Fruit fly (Drosophila melanogaster) whole organism, pupa: Measurements from ENCODE around the gene CG5958.

Source experiments
- CG10348 ChIP-seq: fragments of 200-800 bp; sonication (Bioruptor generic); IDR thresholded peaks from 2 replicates; pipeline ENCODE4 v1.3.6; 2022; ENCODE audit warnings: missing biosample characterization, missing genetic modification characterization
- CG13204 ChIP-seq: fragments of 200-800 bp; sonication (Bioruptor generic); optimal IDR thresholded peaks from 2 replicates; lab custom pipeline; 2018; ENCODE audit warnings: missing biosample characterization, mild to moderate bottlenecking, missing genetic modification characterization, moderate library complexity
- CG15710 ChIP-seq: fragments of 200-800 bp; sonication (Bioruptor generic); optimal IDR thresholded peaks from 2 replicates; lab custom pipeline; 2018; ENCODE audit warnings: missing biosample characterization, mild to moderate bottlenecking, missing genetic modification characterization, moderate library complexity
- CG17806 ChIP-seq: fragments of 200-800 bp; sonication (Bioruptor generic); optimal IDR thresholded peaks from 2 replicates; lab custom pipeline; 2018; ENCODE audit warnings: missing biosample characterization, mild to moderate bottlenecking, missing genetic modification characterization, moderate library complexity
- D1 ChIP-seq: fragments of 200-800 bp; sonication (Bioruptor generic); optimal IDR thresholded peaks from 2 replicates; lab custom pipeline; 2018; ENCODE audit warnings: missing biosample characterization, mild to moderate bottlenecking, missing genetic modification characterization, moderate library complexity
- Pif1A ChIP-seq: fragments of 200-800 bp; sonication (Bioruptor generic); optimal IDR thresholded peaks from 3 replicates; lab custom pipeline; 2016; ENCODE audit warnings: missing biosample characterization, missing genetic modification characterization
- Pif1B ChIP-seq: fragments of 200-800 bp; sonication (Bioruptor generic); optimal IDR thresholded peaks from 3 replicates; lab custom pipeline; 2016; ENCODE audit warnings: missing biosample characterization, missing genetic modification characterization
- gl ChIP-seq: fragments of 200-800 bp; sonication (Bioruptor generic); optimal IDR thresholded peaks from 2 replicates; lab custom pipeline; 2018; ENCODE audit warnings: missing biosample characterization, mild to moderate bottlenecking, missing genetic modification characterization

- TF ChIP-seq Pif1B (GFP tag; lab: Kevin White, UChicago) (peak; percentile 53), CG15710 (tag; lab: Kevin White, UChicago) (peak; percentile 41), gl (tag; lab: Kevin White, UChicago) (no peak), CG17806 (tag; lab: Kevin White, UChicago) (peak; percentile 59), CG10348 (GFP tag; lab: Robert Waterston, UW) (no peak), CG13204 (GFP tag; lab: Kevin White, UChicago) (no peak), Pif1A (GFP tag; lab: Kevin White, UChicago) (peak; percentile 52), D1 (tag; lab: Kevin White, UChicago) (no peak)
Measured at dm6 chr2L:7424282-7424905, 8.9 kb downstream of the CG5958 start.
